Fruit fly (Drosophila melanogaster): ENCODE results near the gene scat.

DNA sequence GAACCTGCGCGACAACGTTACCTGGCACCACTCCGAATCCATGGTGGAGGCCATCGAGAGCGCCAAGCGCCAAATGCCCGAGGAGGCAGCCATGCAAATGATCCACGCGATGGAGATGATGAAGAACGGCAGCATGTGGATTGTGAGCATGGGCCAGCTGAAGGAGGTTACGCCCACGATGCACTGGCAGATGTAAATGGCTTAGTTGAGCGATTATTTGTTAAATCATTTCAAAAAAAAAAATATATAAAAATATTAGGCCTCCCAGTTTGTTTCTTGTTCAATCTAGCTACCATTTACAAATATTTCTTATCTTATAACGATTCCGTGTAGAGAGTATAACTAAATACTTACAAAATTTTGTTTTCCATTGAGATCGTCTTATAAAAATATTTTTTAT is 3.6 kb upstream of the scat start, which contains the start of gene CG42847:
- no peak for TF ChIP-seq rgr (GFP tag; optimal IDR thresholded peaks at IDR 0.05)
- no peak for TF ChIP-seq usp (GFP tag; optimal IDR thresholded peaks at IDR 0.05)
- no peak for TF ChIP-seq jim (GFP tag; optimal IDR thresholded peaks at IDR 0.05)
- no peak for TF ChIP-seq N (GFP tag; optimal IDR thresholded peaks at IDR 0.05)
- no peak for TF ChIP-seq Dfd (GFP tag; optimal IDR thresholded peaks at IDR 0.05)
- TF ChIP-seq Jra (GFP tag; optimal IDR thresholded peaks at IDR 0.05), result no peak
- TF ChIP-seq Myc (optimal IDR thresholded peaks at IDR 0.05), result no peak
- TF ChIP-seq Hr83 (GFP tag; optimal IDR thresholded peaks at IDR 0.05; ENCODE audit: poor library complexity, severe bottlenecking), result no peak
- TF ChIP-seq OdsH (GFP tag; optimal IDR thresholded peaks at IDR 0.05), result no peak
- no peak for TF ChIP-seq fru (GFP tag; optimal IDR thresholded peaks at IDR 0.05)

Data from whole organism, wandering third instar larva.